In the genomic region with DNA sequence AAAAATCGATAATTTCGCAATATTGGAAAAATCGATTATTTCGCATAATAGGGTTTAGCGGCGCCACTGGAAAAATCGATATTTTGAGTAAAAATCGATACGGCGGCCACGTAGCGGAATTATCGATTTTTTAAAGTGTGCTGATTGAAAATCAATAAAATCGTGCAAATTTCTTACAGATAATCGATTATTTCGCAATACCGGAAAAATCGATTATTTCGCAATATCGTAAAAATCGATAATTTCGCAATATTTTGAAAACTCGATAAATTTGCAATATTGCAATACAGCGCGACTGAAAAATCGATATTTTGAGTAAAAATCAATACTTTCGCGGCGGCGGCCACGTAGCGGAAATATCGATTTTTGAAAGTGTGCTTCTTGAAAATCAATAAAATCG, we compare ENCODE assay signal across 6 worm cellular contexts.
TF ChIP-seq lines count a peak whose summit lies in the region.

No protein-coding gene starts in this region.

TF ChIP-seq in whole organism, L1 larva, 84 proteins besides CTCF, POLR2A, EP300 and RAD21:
- TF ChIP-seq pqm-1 (tag; optimal IDR thresholded peaks at IDR 0.05; lab: Kevin White, UChicago) (no peak), zip-4 (GFP tag; optimal IDR thresholded peaks at IDR 0.05; lab: Kevin White, UChicago) (peak; percentile 18)

TF ChIP-seq in whole organism, L3 larva, 47 proteins besides CTCF, POLR2A, EP300 and RAD21:
- TF ChIP-seq skn-1 (tag; optimal IDR thresholded peaks at IDR 0.05; lab: Kevin White, UChicago) = no peak
- peak; percentile 96 for TF ChIP-seq ceh-28 (tag; optimal IDR thresholded peaks at IDR 0.05; lab: Kevin White, UChicago)
TF ChIP-seq in whole organism, L3 larva: peak in this region for 1.

TF ChIP-seq in whole organism, L4 larva, 104 proteins besides CTCF, POLR2A, EP300 and RAD21:
- TF ChIP-seq lin-29 (GFP tag; IDR thresholded peaks at IDR 0.05; lab: Robert Waterston, UW) (no peak), ceh-28 (tag; optimal IDR thresholded peaks at IDR 0.05; lab: Kevin White, UChicago) (peak; percentile 95), egl-27 (tag; optimal IDR thresholded peaks at IDR 0.05; lab: Kevin White, UChicago) (no peak)

TF ChIP-seq in whole organism, late embryonic, 69 proteins besides CTCF, POLR2A, EP300 and RAD21:
- TF ChIP-seq hlh-8 (tag; optimal IDR thresholded peaks at IDR 0.05; lab: Kevin White, UChicago) (no peak), ceh-48 (tag; optimal IDR thresholded peaks at IDR 0.05; lab: Kevin White, UChicago) (peak; percentile 40), rnt-1 (tag; optimal IDR thresholded peaks at IDR 0.05; lab: Kevin White, UChicago) (no peak)

TF ChIP-seq in whole organism, midembryonic, 9 proteins besides CTCF, POLR2A, EP300 and RAD21:
- no peak for TF ChIP-seq ztf-29 (GFP tag; IDR thresholded peaks at IDR 0.05; lab: Robert Waterston, UW)
- peak; percentile 79 for TF ChIP-seq T22C8.4 (GFP tag; IDR thresholded peaks at IDR 0.05; lab: Robert Waterston, UW)
TF ChIP-seq in whole organism, midembryonic: peak in this region for 1.

TF ChIP-seq in whole organism, young adult, 124 proteins besides CTCF, POLR2A, EP300 and RAD21:
- peak; percentile 75 for TF ChIP-seq cebp-1 (GFP tag; IDR thresholded peaks at IDR 0.05; lab: Robert Waterston, UW)
- peak; percentile 79 for TF ChIP-seq cebp-1 (tag; optimal IDR thresholded peaks at IDR 0.05; lab: Kevin White, UChicago)
- no peak for TF ChIP-seq mcd-1 (GFP tag; IDR thresholded peaks at IDR 0.05; lab: Robert Waterston, UW)
